Worm (Caenorhabditis elegans) whole organism, mixed stage, embryonic: ENCODE data around the gene srx-133.

Source experiments
- blmp-1 ChIP-seq: fragments of 150-350 bp; optimal IDR thresholded peaks from 2 replicates; lab custom pipeline; 2014; ENCODE audit warnings: missing biosample characterization, missing genetic modification characterization
- ces-1 ChIP-seq: fragments of 150-350 bp; optimal IDR thresholded peaks from 2 replicates; lab custom pipeline; 2014; ENCODE audit warnings: missing biosample characterization, missing genetic modification reagents, missing genetic modification characterization
- hlh-1 ChIP-seq: fragments of 150-350 bp; optimal IDR thresholded peaks from 2 replicates; lab custom pipeline; 2014; ENCODE audit warnings: missing biosample characterization, missing genetic modification reagents, missing genetic modification characterization
- mab-5 ChIP-seq: fragments of 150-350 bp; optimal IDR thresholded peaks from 2 replicates; lab custom pipeline; 2014; ENCODE audit warnings: missing biosample characterization, missing genetic modification characterization
- nhr-237 ChIP-seq: fragments of 150-350 bp; optimal IDR thresholded peaks from 2 replicates; lab custom pipeline; 2014; ENCODE audit warnings: missing biosample characterization, missing genetic modification characterization
- nhr-28 ChIP-seq: fragments of 150-350 bp; optimal IDR thresholded peaks from 2 replicates; lab custom pipeline; 2014; ENCODE audit warnings: missing biosample characterization, missing genetic modification characterization
- nhr-76 ChIP-seq: sonication (generic microtip); optimal IDR thresholded peaks from 2 replicates; lab custom pipeline; 2017; ENCODE audit warnings: missing biosample characterization, missing genetic modification characterization
- pha-4 ChIP-seq: fragments of 150-350 bp; optimal IDR thresholded peaks from 2 replicates; lab custom pipeline; 2018; ENCODE audit warnings: missing biosample characterization, missing genetic modification reagents, missing genetic modification characterization
- sem-2 ChIP-seq: fragments of 200-800 bp; sonication (Bioruptor generic); optimal IDR thresholded peaks from 2 replicates; lab custom pipeline; 2018; ENCODE audit warnings: mild to moderate bottlenecking, missing genetic modification characterization, missing compliant biosample characterization
- snpc-4 ChIP-seq: fragments of 150-350 bp; optimal IDR thresholded peaks from 2 replicates; lab custom pipeline; 2014; ENCODE audit warnings: missing biosample characterization, missing genetic modification characterization
- unc-62 ChIP-seq: fragments of 150-350 bp; optimal IDR thresholded peaks from 2 replicates; lab custom pipeline; 2014; ENCODE audit warnings: missing biosample characterization, missing genetic modification reagents, missing genetic modification characterization
- ztf-11 ChIP-seq: fragments of 150-350 bp; optimal IDR thresholded peaks from 2 replicates; lab custom pipeline; 2014; ENCODE audit warnings: missing biosample characterization, missing genetic modification characterization

DNA sequence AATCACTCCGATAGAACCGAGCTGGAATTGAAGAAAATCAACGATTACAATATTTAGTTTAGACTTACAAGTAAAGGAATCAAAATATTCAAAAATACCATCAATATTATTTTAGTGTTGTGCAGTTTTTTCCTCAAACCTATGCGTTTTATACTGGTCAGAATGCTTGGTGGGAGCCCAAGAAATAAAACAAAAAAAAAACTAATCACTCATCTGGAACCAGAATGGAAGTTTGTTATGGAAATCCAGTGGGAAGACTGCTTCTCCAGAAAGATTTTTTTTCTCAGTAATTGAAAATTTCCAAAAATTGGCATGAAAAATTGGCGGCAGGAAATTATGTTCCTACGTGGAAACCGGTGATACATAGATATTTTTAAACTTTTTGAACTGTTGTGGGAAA lies 7.9 kb downstream of the srx-133 start, which contains the start of gene srx-134:
- TF ChIP-seq ztf-11 (tag; lab: Kevin White, UChicago) (no peak), snpc-4 (no peak), nhr-76 (tag; lab: Kevin White, UChicago) (no peak), unc-62 (no peak), sem-2 (GFP tag; lab: Kevin White, UChicago) (no peak), blmp-1 (tag; lab: Kevin White, UChicago) (no peak), ces-1 (no peak), nhr-28 (tag; lab: Kevin White, UChicago) (no peak), mab-5 (tag; lab: Kevin White, UChicago) (no peak), pha-4 (tag; lab: Kevin White, UChicago) (no peak), hlh-1 (tag; lab: Kevin White, UChicago) (no peak), nhr-237 (tag; lab: Kevin White, UChicago) (no peak)
